Fruit fly (Drosophila melanogaster) whole organism, embryonic: ENCODE results near the gene CG32452.

Source experiments
- Ada2b ChIP-seq: fragments of 200-800 bp; sonication (Bioruptor generic); IDR thresholded peaks from 2 replicates; pipeline ENCODE4 v1.3.6; 2022; ENCODE audit warnings: missing biosample characterization, missing genetic modification characterization
- CG10366 ChIP-seq: fragments of 200-800 bp; sonication (Bioruptor generic); IDR thresholded peaks from 2 replicates; pipeline ENCODE4 v1.3.6; 2022; ENCODE audit warnings: missing biosample characterization, missing genetic modification characterization
- CG11085 ChIP-seq: fragments of 200-800 bp; sonication (Bioruptor generic); IDR thresholded peaks from 2 replicates; pipeline ENCODE4 v1.3.6; 2022; ENCODE audit warnings: missing biosample characterization, missing genetic modification characterization
- CG11504 ChIP-seq: fragments of 200-800 bp; sonication (Bioruptor generic); optimal IDR thresholded peaks from 3 replicates; lab custom pipeline; 2019; ENCODE audit warnings: missing biosample characterization, mild to moderate bottlenecking, missing genetic modification characterization, moderate library complexity
- CG12236 ChIP-seq: fragments of 200-800 bp; sonication (Bioruptor generic); optimal IDR thresholded peaks from 2 replicates; lab custom pipeline; 2016; ENCODE audit warnings: missing biosample characterization, missing genetic modification characterization
- CG12391 ChIP-seq: fragments of 200-800 bp; sonication (Bioruptor generic); optimal IDR thresholded peaks from 3 replicates; lab custom pipeline; 2018; ENCODE audit warnings: missing biosample characterization, mild to moderate bottlenecking, missing genetic modification characterization, moderate library complexity
- CG13287 ChIP-seq: fragments of 200-800 bp; sonication (Bioruptor generic); IDR thresholded peaks from 2 replicates; pipeline ENCODE4 v1.3.6; 2022; ENCODE audit warnings: missing biosample characterization, missing genetic modification characterization; ENCODE audit not compliant: partially characterized antibody
- CG13424 ChIP-seq: fragments of 200-800 bp; sonication (Bioruptor generic); optimal IDR thresholded peaks from 2 replicates; lab custom pipeline; 2019; ENCODE audit warnings: missing biosample characterization, mild to moderate bottlenecking, missing genetic modification characterization, moderate library complexity
- CG13894 ChIP-seq: fragments of 200-800 bp; sonication (Bioruptor generic); optimal IDR thresholded peaks from 3 replicates; lab custom pipeline; 2018; ENCODE audit warnings: missing biosample characterization, mild to moderate bottlenecking, missing genetic modification characterization, moderate library complexity
- CG14441 ChIP-seq: fragments of 200-800 bp; sonication (Bioruptor generic); IDR thresholded peaks from 2 replicates; pipeline ENCODE4 v1.3.6; 2022; ENCODE audit warnings: missing biosample characterization, missing genetic modification characterization
- CG16779 ChIP-seq: fragments of 200-800 bp; sonication (Bioruptor generic); IDR thresholded peaks from 2 replicates; pipeline ENCODE4 v1.3.6; 2022; ENCODE audit warnings: missing biosample characterization, missing genetic modification characterization
- CG17385 ChIP-seq: fragments of 200-800 bp; sonication (Bioruptor generic); optimal IDR thresholded peaks from 3 replicates; lab custom pipeline; 2018; ENCODE audit warnings: missing biosample characterization, mild to moderate bottlenecking, missing genetic modification characterization
- CG17568 ChIP-seq: fragments of 200-800 bp; sonication (Bioruptor generic); optimal IDR thresholded peaks from 2 replicates; lab custom pipeline; 2018; ENCODE audit warnings: missing biosample characterization, mild to moderate bottlenecking, missing genetic modification characterization, moderate library complexity
- CG2129 ChIP-seq: fragments of 200-800 bp; sonication (Bioruptor generic); IDR thresholded peaks from 2 replicates; pipeline ENCODE4 v1.3.6; 2022; ENCODE audit warnings: missing biosample characterization, missing genetic modification characterization; ENCODE audit not compliant: partially characterized antibody
- CG2889 ChIP-seq: fragments of 200-800 bp; sonication (Bioruptor generic); IDR thresholded peaks from 3 replicates; pipeline ENCODE4 v1.3.6; 2022; ENCODE audit warnings: missing biosample characterization, missing genetic modification characterization
- CG30431 ChIP-seq: fragments of 200-800 bp; sonication (Bioruptor generic); optimal IDR thresholded peaks from 2 replicates; lab custom pipeline; 2017; ENCODE audit warnings: missing biosample characterization, missing genetic modification characterization
- CG31441 ChIP-seq: fragments of 200-800 bp; sonication (Bioruptor generic); IDR thresholded peaks from 2 replicates; pipeline ENCODE4 v1.3.6; 2022; ENCODE audit warnings: missing biosample characterization, missing genetic modification characterization
- CG4404 ChIP-seq: fragments of 200-800 bp; sonication (Bioruptor generic); IDR thresholded peaks from 2 replicates; pipeline ENCODE4 v1.3.6; 2022; ENCODE audit warnings: missing biosample characterization, missing genetic modification characterization
- CG4617 ChIP-seq: fragments of 200-800 bp; sonication (Bioruptor generic); optimal IDR thresholded peaks from 3 replicates; lab custom pipeline; 2016; ENCODE audit warnings: missing biosample characterization, missing genetic modification characterization, borderline replicate concordance
- CG5180 ChIP-seq: fragments of 200-800 bp; sonication (Bioruptor generic); optimal IDR thresholded peaks from 3 replicates; lab custom pipeline; 2017; ENCODE audit warnings: missing biosample characterization, missing genetic modification characterization, mild to moderate bottlenecking, moderate library complexity, missing genetic modification reagents
- CG6791 ChIP-seq: fragments of 200-800 bp; sonication (Bioruptor generic); IDR thresholded peaks from 3 replicates; pipeline ENCODE4 v1.3.6; 2022; ENCODE audit warnings: missing biosample characterization, missing genetic modification characterization; ENCODE audit not compliant: partially characterized antibody
- CG7271 ChIP-seq: fragments of 200-800 bp; sonication (Bioruptor generic); optimal IDR thresholded peaks from 2 replicates; lab custom pipeline; 2018; ENCODE audit warnings: missing biosample characterization, mild to moderate bottlenecking, missing genetic modification characterization, moderate library complexity
- CG7928 ChIP-seq: fragments of 200-800 bp; sonication (Bioruptor generic); optimal IDR thresholded peaks from 2 replicates; lab custom pipeline; 2017; ENCODE audit warnings: missing biosample characterization, mild to moderate bottlenecking, missing genetic modification characterization
- CG8089 ChIP-seq: fragments of 200-800 bp; sonication (Bioruptor generic); optimal IDR thresholded peaks from 3 replicates; lab custom pipeline; 2016; ENCODE audit warnings: missing biosample characterization, missing genetic modification characterization
- CG8290 ChIP-seq, 3 experiments: fragments of 200-800 bp; sonication (Bioruptor generic); optimal IDR thresholded peaks; 2 replicates each; lab custom pipeline; 2016 to 2019; ENCODE audit warnings: missing biosample characterization in 3 of 3, missing genetic modification characterization in 3 of 3, mild to moderate bottlenecking in 2 of 3, moderate library complexity in 1 of 3
- CG9797 ChIP-seq: fragments of 200-800 bp; sonication (Bioruptor generic); optimal IDR thresholded peaks from 3 replicates; lab custom pipeline; 2018; ENCODE audit warnings: missing biosample characterization, mild to moderate bottlenecking, missing genetic modification characterization
- CrebB ChIP-seq: fragments of 200-800 bp; sonication (Bioruptor generic); optimal IDR thresholded peaks from 3 replicates; lab custom pipeline; 2018; ENCODE audit warnings: missing biosample characterization, mild to moderate bottlenecking, missing genetic modification characterization
- Doc3 ChIP-seq: fragments of 200-800 bp; sonication (Bioruptor generic); IDR thresholded peaks from 3 replicates; pipeline ENCODE4 v1.3.6; 2022; ENCODE audit warnings: missing biosample characterization, missing genetic modification characterization; ENCODE audit not compliant: partially characterized antibody
- H2.0 ChIP-seq: fragments of 200-800 bp; sonication (Bioruptor generic); IDR thresholded peaks from 2 replicates; pipeline ENCODE4 v1.3.6; 2022; ENCODE audit warnings: missing biosample characterization, missing genetic modification characterization
- Hey ChIP-seq: fragments of 200-800 bp; sonication (Bioruptor generic); optimal IDR thresholded peaks from 3 replicates; lab custom pipeline; 2018; ENCODE audit warnings: missing biosample characterization, mild to moderate bottlenecking, missing genetic modification characterization
- Hr3 ChIP-seq: fragments of 200-800 bp; sonication (Bioruptor generic); optimal IDR thresholded peaks from 3 replicates; lab custom pipeline; 2016; ENCODE audit warnings: missing biosample characterization, missing genetic modification characterization
- Lhr ChIP-seq: fragments of 200-800 bp; sonication (Bioruptor generic); optimal IDR thresholded peaks from 3 replicates; lab custom pipeline; 2017; ENCODE audit warnings: mild to moderate bottlenecking, missing biosample characterization, missing genetic modification reagents, missing genetic modification characterization
- NFAT ChIP-seq: fragments of 200-800 bp; sonication (Bioruptor generic); IDR thresholded peaks from 2 replicates; pipeline ENCODE4 v1.3.6; 2022; ENCODE audit warnings: missing biosample characterization, missing genetic modification characterization
- Opbp ChIP-seq: fragments of 200-800 bp; sonication (Bioruptor generic); IDR thresholded peaks from 3 replicates; pipeline ENCODE4 v1.3.6; 2022; ENCODE audit warnings: missing biosample characterization, missing genetic modification characterization; ENCODE audit not compliant: partially characterized antibody
- Pdp1 ChIP-seq, 2 experiments: fragments of 200-800 bp; sonication (Bioruptor generic); optimal IDR thresholded peaks; 3 replicates each; lab custom pipeline; 2016; ENCODE audit warnings: missing biosample characterization in 2 of 2, missing genetic modification characterization in 2 of 2, mild to moderate bottlenecking in 1 of 2, moderate library complexity in 1 of 2
- al ChIP-seq: fragments of 200-800 bp; sonication (Bioruptor generic); IDR thresholded peaks from 2 replicates; pipeline ENCODE4 v1.3.6; 2022; ENCODE audit warnings: missing biosample characterization, missing genetic modification characterization
- ase ChIP-seq: fragments of 200-800 bp; sonication (Bioruptor generic); IDR thresholded peaks from 3 replicates; pipeline ENCODE4 v1.3.6; 2022; ENCODE audit warnings: missing biosample characterization, missing genetic modification characterization
- ash1 ChIP-seq: fragments of 200-800 bp; sonication (Bioruptor generic); optimal IDR thresholded peaks from 2 replicates; lab custom pipeline; 2018; ENCODE audit warnings: missing biosample characterization, mild to moderate bottlenecking, missing genetic modification characterization
- cas ChIP-seq: fragments of 200-800 bp; sonication (Bioruptor generic); IDR thresholded peaks from 2 replicates; pipeline ENCODE4 v1.3.6; 2022; ENCODE audit warnings: missing biosample characterization, missing genetic modification characterization
- corto ChIP-seq: fragments of 200-800 bp; sonication (Bioruptor generic); optimal IDR thresholded peaks from 2 replicates; lab custom pipeline; 2016; ENCODE audit warnings: missing biosample characterization, mild to moderate bottlenecking, missing genetic modification characterization, moderate library complexity
- ems ChIP-seq: fragments of 200-800 bp; sonication (Bioruptor generic); optimal IDR thresholded peaks from 3 replicates; lab custom pipeline; 2016; ENCODE audit warnings: missing biosample characterization, missing genetic modification characterization
- gro ChIP-seq: fragments of 200-800 bp; sonication (Bioruptor generic); optimal IDR thresholded peaks from 2 replicates; lab custom pipeline; 2016; ENCODE audit warnings: missing biosample characterization, missing genetic modification characterization
- nau ChIP-seq: fragments of 200-800 bp; sonication (Bioruptor generic); optimal IDR thresholded peaks from 3 replicates; lab custom pipeline; 2017; ENCODE audit warnings: missing biosample characterization, mild to moderate bottlenecking, missing genetic modification characterization, missing genetic modification reagents
- org-1 ChIP-seq: fragments of 200-800 bp; sonication (Bioruptor generic); optimal IDR thresholded peaks from 2 replicates; lab custom pipeline; 2017; ENCODE audit warnings: missing biosample characterization, missing genetic modification characterization
- psq ChIP-seq: fragments of 200-800 bp; sonication (Bioruptor generic); optimal IDR thresholded peaks from 2 replicates; lab custom pipeline; 2017; ENCODE audit warnings: missing biosample characterization, missing genetic modification characterization
- salm ChIP-seq: fragments of 200-800 bp; sonication (Bioruptor generic); optimal IDR thresholded peaks from 2 replicates; lab custom pipeline; 2018; ENCODE audit warnings: missing biosample characterization, mild to moderate bottlenecking, missing genetic modification characterization
- slp2 ChIP-seq: fragments of 200-800 bp; sonication (Bioruptor generic); optimal IDR thresholded peaks from 2 replicates; lab custom pipeline; 2016; ENCODE audit warnings: missing biosample characterization, missing genetic modification characterization
- wek ChIP-seq: fragments of 200-800 bp; sonication (Bioruptor generic); optimal IDR thresholded peaks from 3 replicates; lab custom pipeline; 2018; ENCODE audit warnings: missing biosample characterization, mild to moderate bottlenecking, missing genetic modification characterization, moderate library complexity

The CG32452 gene

DNA sequence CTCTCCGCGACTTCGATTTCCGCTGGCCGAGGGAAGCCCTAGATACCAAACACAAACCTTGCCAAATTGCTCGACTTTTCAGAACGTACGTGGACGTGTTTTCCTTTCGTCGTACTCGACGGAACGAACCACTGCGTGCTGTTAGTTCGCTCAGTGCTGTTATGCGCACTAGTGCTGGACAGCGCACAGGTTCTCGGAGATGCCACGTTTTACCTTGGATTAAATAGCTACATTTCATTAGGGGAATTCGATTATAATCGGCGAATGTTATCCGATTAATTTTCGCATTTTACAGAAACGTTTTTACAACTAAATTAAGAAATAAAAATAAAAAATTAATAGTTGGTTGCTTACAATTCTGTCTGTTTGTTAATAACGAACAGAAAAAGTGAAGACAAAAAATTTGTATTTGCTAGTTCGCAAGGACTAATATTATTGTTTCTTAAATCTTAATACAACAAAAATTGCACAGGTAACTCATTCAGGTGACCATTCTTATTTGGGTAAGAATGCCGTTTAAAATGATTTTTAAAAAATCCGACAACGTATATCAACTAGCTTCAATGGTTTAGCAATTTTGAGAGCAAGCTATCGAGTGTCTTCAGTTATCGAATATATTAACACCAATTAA, at the start of gene CG32452, which contains the start of gene ArfGAP3 (continued):
- TF ChIP-seq CrebB (tag; lab: Kevin White, UChicago) (peak; percentile 50), CG6791 (GFP tag; lab: Robert Waterston, UW) (no peak; the same call in 2 of the 3 replicates), CG31441 (GFP tag; lab: Robert Waterston, UW) (peak; percentile 81), CG11085 (GFP tag; lab: Robert Waterston, UW) (peak; percentile 72), CG9797 (GFP tag; lab: Kevin White, UChicago) (peak; percentile 22), cas (no peak; the same call in 1 of the 2 replicates), CG2129 (GFP tag; lab: Robert Waterston, UW) (peak; percentile 57; the same call in 1 of the 2 replicates), CG12236 (GFP tag; lab: Kevin White, UChicago) (peak; percentile 5), CG7271 (tag; lab: Kevin White, UChicago) (no peak), Opbp (GFP tag; lab: Robert Waterston, UW) (peak; percentile 67; the same call in 2 of the 3 replicates), org-1 (GFP tag; lab: Kevin White, UChicago) (no peak), CG13894 (tag; lab: Kevin White, UChicago) (peak; percentile 66), CG5180 (GFP tag; lab: Kevin White, UChicago) (peak; percentile 33), CG13424 (tag; lab: Kevin White, UChicago) (peak; percentile 83), CG11504 (tag; lab: Kevin White, UChicago) (no peak), nau (peak; percentile 4), CG10366 (peak; percentile 63; the same call in 1 of the 2 replicates), NFAT (GFP tag; lab: Robert Waterston, UW) (peak; percentile 72), ash1 (GFP tag; lab: Kevin White, UChicago) (no peak), Pdp1 (GFP tag; optimal IDR thresholded peaks at IDR 0.05; lab: Kevin White, UChicago) (peak; percentile 51 to 67), CG17385 (GFP tag; lab: Kevin White, UChicago) (peak; percentile 66), CG16779 (GFP tag; lab: Robert Waterston, UW) (0 out of 2 replicates have a peak, but pooled peaks have one; percentile 35), salm (tag; lab: Kevin White, UChicago) (no peak), al (GFP tag; lab: Robert Waterston, UW) (peak; percentile 70), CG17568 (no peak), Lhr (GFP tag; lab: Kevin White, UChicago) (peak; percentile 72), wek (peak; percentile 96), CG4404 (GFP tag; lab: Robert Waterston, UW) (peak; percentile 69; the same call in 1 of the 2 replicates), CG7928 (no peak), H2.0 (peak; percentile 59; the same call in 1 of the 2 replicates), corto (GFP tag; lab: Kevin White, UChicago) (no peak), Hr3 (GFP tag; lab: Kevin White, UChicago) (peak; percentile 67), CG13287 (peak; percentile 68), CG8290 (GFP tag; optimal IDR thresholded peaks at IDR 0.05; lab: Kevin White, UChicago) (peak; percentile 66), CG8290 (tag; optimal IDR thresholded peaks at IDR 0.05; lab: Kevin White, UChicago) (peak; percentile 24 to 71), CG12391 (peak; percentile 87), gro (GFP tag; lab: Kevin White, UChicago) (peak; percentile 24), CG8089 (peak; percentile 33), Ada2b (GFP tag; lab: Robert Waterston, UW) (peak; percentile 77), slp2 (GFP tag; lab: Kevin White, UChicago) (peak; percentile 42), ase (peak; percentile 65), Doc3 (GFP tag; lab: Robert Waterston, UW) (peak; percentile 70; the same call in 2 of the 3 replicates), psq (GFP tag; lab: Kevin White, UChicago) (no peak), ems (GFP tag; lab: Kevin White, UChicago) (peak; percentile 35), CG14441 (GFP tag; lab: Robert Waterston, UW) (peak; percentile 79), CG2889 (GFP tag; lab: Robert Waterston, UW) (0 out of 3 replicates have a peak, but pooled peaks have one; percentile 37), Hey (no peak), CG4617 (GFP tag; lab: Kevin White, UChicago) (no peak), CG30431 (peak; percentile 47)
